Worm (Caenorhabditis elegans) whole organism, L4 larva: ENCODE results near the gene C54F6.5.

Experiments used
- R02D3.7 ChIP-seq: fragments of 150-350 bp; sonication (generic microtip); optimal IDR thresholded peaks from 3 replicates; lab custom pipeline; 2014; ENCODE audit warnings: missing biosample characterization, missing genetic modification characterization
- daf-19 ChIP-seq: fragments of 200-800 bp; sonication (Bioruptor generic); conservative IDR thresholded peaks from 2 replicates; pipeline ENCODE4 v1.3.6; 2022; ENCODE audit warnings: missing genetic modification characterization, missing compliant biosample characterization
- fos-1 ChIP-seq: fragments of 150-350 bp; optimal IDR thresholded peaks from 2 replicates; lab custom pipeline; 2014; ENCODE audit warnings: missing biosample characterization, missing genetic modification characterization
- nhr-6 ChIP-seq: fragments of 150-350 bp; optimal IDR thresholded peaks from 2 replicates; lab custom pipeline; 2014; ENCODE audit warnings: missing biosample characterization, missing genetic modification characterization
- pha-4 ChIP-seq, 2 experiments: fragments of 150-350 bp in 1 of 2; fragments of 200-800 bp in 1 of 2; sonication (Bioruptor generic) in 1 of 2; IDR thresholded peaks in 1 of 2; optimal IDR thresholded peaks in 1 of 2; 2 replicates each; pipeline versions ENCODE4 v1.3.6 to Lab custom; 2014 to 2022; ENCODE audit warnings: missing genetic modification characterization in 2 of 2, missing genetic modification reagents in 2 of 2, missing biosample characterization in 1 of 2, missing compliant biosample characterization in 1 of 2
- skn-1 ChIP-seq: fragments of 150-350 bp; optimal IDR thresholded peaks from 2 replicates; lab custom pipeline; 2014; ENCODE audit warnings: missing biosample characterization, missing genetic modification characterization
- tra-1 ChIP-seq: fragments of 200-800 bp; sonication (Bioruptor generic); IDR thresholded peaks from 2 replicates; pipeline ENCODE4 v1.3.6; 2022; ENCODE audit warnings: missing genetic modification reagents, missing genetic modification characterization, missing compliant biosample characterization

- no peak for TF ChIP-seq R02D3.7 (tag; lab: Kevin White, UChicago)
- TF ChIP-seq fos-1 (tag; lab: Kevin White, UChicago): no peak
- TF ChIP-seq daf-19 (GFP tag; lab: Robert Waterston, UW): no peak
- TF ChIP-seq pha-4 (GFP tag; IDR thresholded peaks at IDR 0.05; lab: Robert Waterston, UW): no peak
- TF ChIP-seq pha-4 (tag; optimal IDR thresholded peaks at IDR 0.05; lab: Kevin White, UChicago): no peak
- TF ChIP-seq nhr-6 (tag; lab: Kevin White, UChicago): no peak
- no peak for TF ChIP-seq skn-1 (tag; lab: Kevin White, UChicago)
- no peak for TF ChIP-seq tra-1 (GFP tag; lab: Robert Waterston, UW)
These were observed 22.7 kb upstream of the C54F6.5 start for ce11 chrV:7506207-7506606.
